Worm (Caenorhabditis elegans) whole organism, L4 larva: ENCODE results near the gene scl-20.
A peak's percentile ranks its signal among the peaks of the same experiment; 100 is the strongest.

Experiments used
- Y48G9A.11 ChIP-seq: fragments of 200-800 bp; sonication (Bioruptor generic); IDR thresholded peaks from 2 replicates; pipeline ENCODE4 v1.3.6; 2022; ENCODE audit warnings: missing genetic modification reagents, missing genetic modification characterization, missing compliant biosample characterization
- ama-1 ChIP-seq: fragments of 150-350 bp; optimal IDR thresholded peaks from 2 replicates; lab custom pipeline; 2014; ENCODE audit warnings: inconsistent platforms, mixed read lengths
- nhr-6 ChIP-seq: fragments of 150-350 bp; optimal IDR thresholded peaks from 2 replicates; lab custom pipeline; 2014; ENCODE audit warnings: missing biosample characterization, missing genetic modification characterization
- spr-3 ChIP-seq: fragments of 200-800 bp; sonication (Bioruptor generic); optimal IDR thresholded peaks from 2 replicates; lab custom pipeline; 2018; ENCODE audit warnings: mild to moderate bottlenecking, missing genetic modification characterization, missing compliant biosample characterization
- zag-1 ChIP-seq: fragments of 150-350 bp; optimal IDR thresholded peaks from 2 replicates; lab custom pipeline; 2014; ENCODE audit warnings: missing biosample characterization, missing genetic modification characterization

- TF ChIP-seq ama-1 (no peak), zag-1 (tag; lab: Kevin White, UChicago) (no peak), nhr-6 (tag; lab: Kevin White, UChicago) (no peak), spr-3 (GFP tag; lab: Kevin White, UChicago) (no peak), Y48G9A.11 (GFP tag; lab: Robert Waterston, UW) (0 out of 2 replicates have a peak, but pooled peaks have one; percentile 9)
Measured at ce11 chrV:18776245-18776737, 42.0 kb upstream of the scl-20 start, which contains the start of gene Y17D7B.4.
